Worm (Caenorhabditis elegans) whole organism, young adult: ENCODE measurements around the gene F41E6.17.

Experiments used
- B0019.2 ChIP-seq: fragments of 200-800 bp; sonication (Bioruptor generic); conservative IDR thresholded peaks from 2 replicates; pipeline ENCODE4 v1.3.6; 2022; ENCODE audit warnings: missing genetic modification reagents, missing genetic modification characterization, missing compliant biosample characterization
- B0261.1 ChIP-seq: sonication (generic microtip); optimal IDR thresholded peaks from 2 replicates; lab custom pipeline; 2016; ENCODE audit warnings: mild to moderate bottlenecking, missing genetic modification characterization, moderate library complexity, missing compliant biosample characterization
- F52B5.7 ChIP-seq: sonication (generic microtip); optimal IDR thresholded peaks from 2 replicates; lab custom pipeline; 2016; ENCODE audit warnings: mild to moderate bottlenecking, missing genetic modification characterization, missing compliant biosample characterization
- F55B11.4 ChIP-seq: sonication (generic microtip); optimal IDR thresholded peaks from 2 replicates; lab custom pipeline; 2016; ENCODE audit warnings: missing compliant biosample characterization, missing genetic modification characterization, borderline replicate concordance; ENCODE audit not compliant: insufficient read depth
- ama-1 ChIP-seq, 3 experiments: fragments of 150-350 bp in 1 of 3; sonication (generic microtip) in 2 of 3; optimal IDR thresholded peaks; 2 replicates each; lab custom pipeline; 2014 to 2018; ENCODE audit warnings: missing biosample characterization in 2 of 3, missing genetic modification characterization in 2 of 3, missing genetic modification reagents in 2 of 3
- aptf-3 ChIP-seq: fragments of 200-800 bp; sonication (Bioruptor generic); IDR thresholded peaks from 2 replicates; pipeline ENCODE4 v1.3.6; 2022; ENCODE audit warnings: missing genetic modification characterization, missing compliant biosample characterization
- attf-6 ChIP-seq: fragments of 200-800 bp; sonication (Bioruptor generic); IDR thresholded peaks from 2 replicates; pipeline ENCODE4 v1.3.6; 2022; ENCODE audit warnings: missing genetic modification reagents, missing genetic modification characterization, missing compliant biosample characterization
- bed-2 ChIP-seq: fragments of 200-800 bp; sonication (Bioruptor generic); IDR thresholded peaks from 2 replicates; pipeline ENCODE4 v1.3.6; 2022; ENCODE audit warnings: missing genetic modification reagents, missing genetic modification characterization, missing compliant biosample characterization
- cebp-1 ChIP-seq, 2 experiments: fragments of 200-800 bp in 1 of 2; sonication (Bioruptor generic) in 1 of 2; sonication (generic microtip) in 1 of 2; IDR thresholded peaks in 1 of 2; optimal IDR thresholded peaks in 1 of 2; 2 replicates each; pipeline versions ENCODE4 v1.3.6 to Lab custom; 2017 to 2022; ENCODE audit warnings: missing compliant biosample characterization in 2 of 2, missing genetic modification characterization in 2 of 2, mild to moderate bottlenecking in 1 of 2, missing genetic modification reagents in 1 of 2, moderate library complexity in 1 of 2
- ceh-58 ChIP-seq: fragments of 200-800 bp; sonication (Bioruptor generic); IDR thresholded peaks from 2 replicates; pipeline ENCODE4 v1.3.6; 2022; ENCODE audit warnings: missing genetic modification characterization, missing compliant biosample characterization
- chd-7 ChIP-seq: sonication (generic microtip); optimal IDR thresholded peaks from 2 replicates; lab custom pipeline; 2016; ENCODE audit warnings: mild to moderate bottlenecking, missing genetic modification characterization, moderate library complexity, missing compliant biosample characterization
- die-1 ChIP-seq: sonication (generic microtip); optimal IDR thresholded peaks from 2 replicates; lab custom pipeline; 2016; ENCODE audit warnings: missing genotype, mild to moderate bottlenecking, missing genetic modification characterization, missing compliant biosample characterization
- dpff-1 ChIP-seq: sonication (generic microtip); optimal IDR thresholded peaks from 2 replicates; lab custom pipeline; 2017; ENCODE audit warnings: mild to moderate bottlenecking, missing genetic modification characterization, missing compliant biosample characterization
- ekl-4 ChIP-seq: fragments of 200-800 bp; sonication (Bioruptor generic); IDR thresholded peaks from 2 replicates; pipeline ENCODE4 v1.3.6; 2022; ENCODE audit warnings: missing genetic modification reagents, missing genetic modification characterization, missing compliant biosample characterization
- hlh-12 ChIP-seq: sonication (generic microtip); optimal IDR thresholded peaks from 2 replicates; lab custom pipeline; 2016; ENCODE audit warnings: missing genetic modification characterization, missing compliant biosample characterization
- hlh-26 ChIP-seq: fragments of 200-800 bp; sonication (Bioruptor generic); conservative IDR thresholded peaks from 2 replicates; pipeline ENCODE4 v1.3.6; 2022; ENCODE audit warnings: missing genetic modification reagents, missing genetic modification characterization, missing compliant biosample characterization
- hmg-1.2 ChIP-seq: fragments of 200-800 bp; sonication (Bioruptor generic); IDR thresholded peaks from 2 replicates; pipeline ENCODE4 v1.3.6; 2022; ENCODE audit warnings: missing genetic modification reagents, missing genetic modification characterization, missing compliant biosample characterization
- hmg-20 ChIP-seq: fragments of 200-800 bp; sonication (Bioruptor generic); IDR thresholded peaks from 2 replicates; pipeline ENCODE4 v1.3.6; 2022; ENCODE audit warnings: missing genetic modification reagents, missing genetic modification characterization, missing compliant biosample characterization
- hrde-1 ChIP-seq: sonication (generic microtip); optimal IDR thresholded peaks from 2 replicates; lab custom pipeline; 2016; ENCODE audit warnings: missing genetic modification characterization, mild to moderate bottlenecking, missing compliant biosample characterization, moderate library complexity, missing genotype, missing genetic modification reagents, borderline replicate concordance
- lin-26 ChIP-seq: fragments of 200-800 bp; sonication (Bioruptor generic); IDR thresholded peaks from 2 replicates; pipeline ENCODE4 v1.3.6; 2022; ENCODE audit warnings: missing genetic modification reagents, missing genetic modification characterization, missing compliant biosample characterization
- lin-35 ChIP-seq, 3 experiments: fragments of 150-350 bp in 2 of 3; sonication (generic microtip) in 1 of 3; optimal IDR thresholded peaks; 2 replicates each; lab custom pipeline; 2014 to 2018; ENCODE audit warnings: missing biosample characterization in 3 of 3, missing genetic modification characterization in 3 of 3, missing genetic modification reagents in 3 of 3
- lin-40 ChIP-seq: sonication (generic microtip); optimal IDR thresholded peaks from 2 replicates; lab custom pipeline; 2016; ENCODE audit warnings: missing genetic modification characterization, mild to moderate bottlenecking, missing compliant biosample characterization, missing genotype, missing genetic modification reagents
- lin-54 ChIP-seq: fragments of 200-800 bp; sonication (Bioruptor generic); optimal IDR thresholded peaks from 2 replicates; lab custom pipeline; 2018; ENCODE audit warnings: mild to moderate bottlenecking, missing genetic modification characterization, missing compliant biosample characterization
- madf-6 ChIP-seq: fragments of 200-800 bp; sonication (Bioruptor generic); IDR thresholded peaks from 2 replicates; pipeline ENCODE4 v1.3.6; 2022; ENCODE audit warnings: missing genetic modification reagents, missing genetic modification characterization, missing compliant biosample characterization
- mxl-1 ChIP-seq: sonication (generic microtip); optimal IDR thresholded peaks from 2 replicates; lab custom pipeline; 2016; ENCODE audit warnings: missing genetic modification characterization, missing compliant biosample characterization
- nfya-1 ChIP-seq: sonication (generic microtip); optimal IDR thresholded peaks from 2 replicates; lab custom pipeline; 2017; ENCODE audit warnings: antibody characterized with exemption, missing compliant biosample characterization, missing genetic modification characterization, borderline replicate concordance; ENCODE audit not compliant: insufficient read depth
- nhr-120 ChIP-seq: fragments of 200-800 bp; sonication (Bioruptor generic); IDR thresholded peaks from 2 replicates; pipeline ENCODE4 v1.3.6; 2022; ENCODE audit warnings: missing genetic modification characterization, missing compliant biosample characterization
- nhr-27 ChIP-seq: fragments of 200-800 bp; sonication (Bioruptor generic); optimal IDR thresholded peaks from 2 replicates; lab custom pipeline; 2018; ENCODE audit warnings: mild to moderate bottlenecking, missing genetic modification characterization, moderate library complexity, missing compliant biosample characterization
- nhr-80 ChIP-seq: sonication (generic microtip); optimal IDR thresholded peaks from 2 replicates; lab custom pipeline; 2016; ENCODE audit warnings: missing genetic modification characterization, missing compliant biosample characterization
- nhr-90 ChIP-seq: sonication (generic microtip); optimal IDR thresholded peaks from 2 replicates; lab custom pipeline; 2016; ENCODE audit warnings: missing genotype, mild to moderate bottlenecking, missing genetic modification characterization, missing compliant biosample characterization
- pbrm-1 ChIP-seq: fragments of 200-800 bp; sonication (Bioruptor generic); IDR thresholded peaks from 2 replicates; pipeline ENCODE4 v1.3.6; 2022; ENCODE audit warnings: missing genetic modification reagents, missing genetic modification characterization, missing compliant biosample characterization
- rcor-1 ChIP-seq: fragments of 200-800 bp; sonication (Bioruptor generic); IDR thresholded peaks from 2 replicates; pipeline ENCODE4 v1.3.6; 2022; ENCODE audit warnings: missing genetic modification reagents, missing genetic modification characterization, missing compliant biosample characterization
- repo-1 ChIP-seq: sonication (generic microtip); optimal IDR thresholded peaks from 2 replicates; lab custom pipeline; 2017; ENCODE audit warnings: mild to moderate bottlenecking, missing genetic modification characterization, missing compliant biosample characterization
- somi-1 ChIP-seq: fragments of 200-800 bp; sonication (Bioruptor generic); optimal IDR thresholded peaks from 2 replicates; lab custom pipeline; 2018; ENCODE audit warnings: mild to moderate bottlenecking, missing genetic modification characterization, missing compliant biosample characterization
- tlf-1 ChIP-seq: fragments of 200-800 bp; sonication (Bioruptor generic); optimal IDR thresholded peaks from 2 replicates; lab custom pipeline; 2018; ENCODE audit warnings: mild to moderate bottlenecking, missing genetic modification characterization, missing compliant biosample characterization
- zfh-2 ChIP-seq: fragments of 200-800 bp; sonication (Bioruptor generic); conservative IDR thresholded peaks from 2 replicates; pipeline ENCODE4 v1.3.6; 2022; ENCODE audit warnings: missing genetic modification reagents, missing genetic modification characterization, missing compliant biosample characterization
- ztf-22 ChIP-seq: fragments of 200-800 bp; sonication (Bioruptor generic); optimal IDR thresholded peaks from 2 replicates; lab custom pipeline; 2018; ENCODE audit warnings: mild to moderate bottlenecking, missing genetic modification characterization, moderate library complexity, missing compliant biosample characterization
- ztf-3 ChIP-seq: fragments of 200-800 bp; sonication (Bioruptor generic); optimal IDR thresholded peaks from 2 replicates; lab custom pipeline; 2018; ENCODE audit warnings: mild to moderate bottlenecking, missing genetic modification characterization, missing compliant biosample characterization
- ztf-6 ChIP-seq: fragments of 200-800 bp; sonication (Bioruptor generic); IDR thresholded peaks from 2 replicates; pipeline ENCODE4 v1.3.6; 2022; ENCODE audit warnings: missing genetic modification reagents, missing genetic modification characterization, missing compliant biosample characterization

The F41E6.17 gene

DNA sequence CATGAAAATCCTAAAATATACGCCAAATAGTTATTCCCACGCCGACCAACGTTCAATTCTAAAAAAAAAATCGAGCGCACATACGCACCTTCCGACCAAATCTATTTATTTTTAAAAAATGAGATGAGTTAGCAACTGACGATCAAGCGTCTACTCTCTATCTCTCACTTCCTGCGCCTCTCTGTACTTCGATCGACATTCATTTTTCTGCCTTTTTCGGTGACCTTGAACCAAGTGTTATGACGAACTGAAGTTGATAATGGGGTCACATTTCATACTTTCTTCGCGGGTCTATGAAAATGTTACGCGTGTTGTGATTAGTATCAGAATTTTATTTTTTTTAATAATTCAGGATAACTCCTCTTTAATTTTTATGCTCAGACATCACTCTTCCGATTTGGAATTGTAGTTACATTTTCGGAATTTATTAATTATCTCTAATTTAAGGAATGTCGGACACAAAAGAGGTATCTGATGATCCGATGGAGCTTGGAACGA, 16.5 kb upstream of the F41E6.17 start, which contains the start of gene smk-1:
TSS of gene smk-1 (plus strand) at position 448 of the 498 bp plus-strand sequence.
- TF ChIP-seq hmg-1.2 (GFP tag; lab: Robert Waterston, UW) (peak; percentile 31; the same call in 1 of the 2 replicates), B0261.1 (tag; lab: Kevin White, UChicago) (no peak), somi-1 (GFP tag; lab: Kevin White, UChicago) (no peak), ztf-6 (no peak), lin-40 (peak; percentile 8), ceh-58 (GFP tag; lab: Robert Waterston, UW) (no peak), nhr-80 (tag; lab: Kevin White, UChicago) (peak; percentile 46), madf-6 (peak; percentile 16; the same call in 1 of the 2 replicates)

ce11 chrV:8608483-8608882, 15.4 kb upstream of the F41E6.17 start:
- TF ChIP-seq die-1 (tag; lab: Kevin White, UChicago) = no peak
- no peak for TF ChIP-seq pbrm-1 (GFP tag; lab: Robert Waterston, UW)
- no peak for TF ChIP-seq hlh-26 (GFP tag; lab: Robert Waterston, UW)
- no peak for TF ChIP-seq mxl-1
- TF ChIP-seq hrde-1 = no peak
- no peak for TF ChIP-seq dpff-1 (tag; lab: Kevin White, UChicago)
- TF ChIP-seq attf-6 (GFP tag; lab: Robert Waterston, UW) = no peak
- TF ChIP-seq ztf-22 (GFP tag; lab: Kevin White, UChicago) = no peak
- TF ChIP-seq tlf-1 (GFP tag; lab: Kevin White, UChicago) = no peak
- TF ChIP-seq nhr-90 (tag; lab: Kevin White, UChicago) = no peak
- TF ChIP-seq ama-1 (optimal IDR thresholded peaks at IDR 0.05; lab: Kevin White, UChicago) = no peak
- TF ChIP-seq ama-1 (GFP tag; optimal IDR thresholded peaks at IDR 0.05; lab: Kevin White, UChicago) = no peak
- no peak for TF ChIP-seq hmg-20 (GFP tag; lab: Robert Waterston, UW)
- TF ChIP-seq lin-54 (GFP tag; lab: Kevin White, UChicago) = no peak
- no peak for TF ChIP-seq ztf-3 (GFP tag; lab: Kevin White, UChicago)
- no peak for TF ChIP-seq B0019.2 (GFP tag; lab: Robert Waterston, UW)
- TF ChIP-seq rcor-1 (GFP tag; lab: Robert Waterston, UW) = no peak
- no peak for TF ChIP-seq nhr-27 (tag; lab: Kevin White, UChicago)
- TF ChIP-seq ekl-4 (GFP tag; lab: Robert Waterston, UW) = no peak
- TF ChIP-seq F55B11.4 (tag; lab: Kevin White, UChicago) = no peak

ce11 chrV:8609776-8610529, 13.9 kb upstream of the F41E6.17 start:
- TF ChIP-seq F52B5.7 = peak; percentile 22
- no peak for TF ChIP-seq bed-2 (GFP tag; lab: Robert Waterston, UW)
- 0 out of 2 replicates have a peak, but pooled peaks have one; percentile 5 for TF ChIP-seq hmg-1.2 (GFP tag; lab: Robert Waterston, UW)
- no peak for TF ChIP-seq hmg-20 (GFP tag; lab: Robert Waterston, UW)
- no peak for TF ChIP-seq nfya-1 (tag; lab: Kevin White, UChicago)
- 0 out of 2 replicates have a peak, but pooled peaks have one; percentile 30 for TF ChIP-seq nhr-120 (GFP tag; lab: Robert Waterston, UW)
- peak; percentile 66; the same call in 1 of the 2 replicates for TF ChIP-seq lin-26 (GFP tag; lab: Robert Waterston, UW)
- peak; percentile 31 for TF ChIP-seq repo-1
- no peak for TF ChIP-seq hlh-12 (tag; lab: Kevin White, UChicago)
- TF ChIP-seq cebp-1 (GFP tag; IDR thresholded peaks at IDR 0.05; lab: Robert Waterston, UW) = no peak
- peak; percentile 36 for TF ChIP-seq cebp-1 (tag; optimal IDR thresholded peaks at IDR 0.05; lab: Kevin White, UChicago)
- peak in 1 of 3 experiments; percentile 11 for TF ChIP-seq lin-35 (GFP tag; optimal IDR thresholded peaks at IDR 0.05; lab: Kevin White, UChicago)
- TF ChIP-seq tlf-1 (GFP tag; lab: Kevin White, UChicago) = no peak
- TF ChIP-seq zfh-2 = peak; percentile 54; the same call in 1 of the 2 replicates
- TF ChIP-seq aptf-3 (GFP tag; lab: Robert Waterston, UW) = 0 out of 2 replicates have a peak, but pooled peaks have one; percentile 7
- TF ChIP-seq chd-7 = peak; percentile 38
- TF ChIP-seq, all 124 proteins: peak for 10
